Fruit fly (Drosophila melanogaster) S2 (cell line): ENCODE data around the gene CG11842.

Source experiments
- CG8478 ChIP-seq: fragments of >200 bp; optimal IDR thresholded peaks from 2 replicates; lab custom pipeline; 2018
- CTCF ChIP-seq, 2 experiments: fragments of >200 bp; optimal IDR thresholded peaks; 2 replicates each; lab custom pipeline; 2018

dm6 chr3R:29077572-29077971 is 25.1 kb downstream of the CG11842 start:
- no peak for TF ChIP-seq CG8478 (lab: Kevin White, UChicago)
- TF ChIP-seq CTCF (optimal IDR thresholded peaks at IDR 0.05; lab: Kevin White, UChicago): no peak
